Worm (Caenorhabditis elegans) whole organism, late embryonic: ENCODE data around the gene R09F10.1.

Experiments used
- ama-1 ChIP-seq: fragments of 150-350 bp; optimal IDR thresholded peaks from 2 replicates; lab custom pipeline; 2014
- elt-2 ChIP-seq: sonication (generic microtip); optimal IDR thresholded peaks from 2 replicates; lab custom pipeline; 2016; ENCODE audit warnings: missing genetic modification reagents, missing genetic modification characterization, missing compliant biosample characterization
- ets-4 ChIP-seq: sonication (generic microtip); optimal IDR thresholded peaks from 2 replicates; lab custom pipeline; 2016; ENCODE audit warnings: missing genetic modification characterization, missing compliant biosample characterization
- fkh-10 ChIP-seq: fragments of 150-350 bp; optimal IDR thresholded peaks from 2 replicates; lab custom pipeline; 2014; ENCODE audit warnings: missing biosample characterization, missing genetic modification reagents, missing genetic modification characterization
- hlh-6 ChIP-seq: sonication (generic microtip); optimal IDR thresholded peaks from 2 replicates; lab custom pipeline; 2016; ENCODE audit warnings: missing genotype, missing genetic modification characterization, missing compliant biosample characterization
- lin-11 ChIP-seq: fragments of 200-800 bp; sonication (Bioruptor generic); optimal IDR thresholded peaks from 2 replicates; lab custom pipeline; 2018; ENCODE audit warnings: mild to moderate bottlenecking, missing genetic modification characterization, missing compliant biosample characterization
- pha-4 ChIP-seq: fragments of 150-350 bp; optimal IDR thresholded peaks from 2 replicates; lab custom pipeline; 2018; ENCODE audit warnings: missing biosample characterization, missing genetic modification reagents, missing genetic modification characterization
- pqm-1 ChIP-seq: sonication (generic microtip); optimal IDR thresholded peaks from 2 replicates; lab custom pipeline; 2016; ENCODE audit warnings: missing genetic modification characterization, missing compliant biosample characterization
- ref-2 ChIP-seq: sonication (generic microtip); optimal IDR thresholded peaks from 2 replicates; lab custom pipeline; 2016; ENCODE audit warnings: missing genetic modification characterization, missing compliant biosample characterization
- sox-4 ChIP-seq: sonication (generic microtip); optimal IDR thresholded peaks from 2 replicates; lab custom pipeline; 2017; ENCODE audit warnings: mild to moderate bottlenecking, missing genetic modification characterization, inconsistent platforms, missing compliant biosample characterization
- syd-9 ChIP-seq: sonication (generic microtip); optimal IDR thresholded peaks from 2 replicates; lab custom pipeline; 2016; ENCODE audit warnings: mild to moderate bottlenecking, missing genetic modification characterization, moderate library complexity, missing compliant biosample characterization
- unc-42 ChIP-seq: sonication (generic microtip); optimal IDR thresholded peaks from 2 replicates; lab custom pipeline; 2016; ENCODE audit warnings: missing genotype, missing genetic modification characterization, missing compliant biosample characterization

- TF ChIP-seq unc-42 (tag; lab: Kevin White, UChicago): no peak
- TF ChIP-seq ama-1 (lab: Kevin White, UChicago): no peak
- no peak for TF ChIP-seq ets-4
- TF ChIP-seq hlh-6: no peak
- no peak for TF ChIP-seq sox-4 (tag; lab: Kevin White, UChicago)
- no peak for TF ChIP-seq pha-4 (tag; lab: Kevin White, UChicago)
- TF ChIP-seq fkh-10 (GFP tag; lab: Kevin White, UChicago): no peak
- TF ChIP-seq ref-2 (tag; lab: Kevin White, UChicago): no peak
- TF ChIP-seq pqm-1 (tag; lab: Kevin White, UChicago): no peak
- TF ChIP-seq lin-11: no peak
- TF ChIP-seq elt-2 (tag; lab: Kevin White, UChicago): no peak
- TF ChIP-seq syd-9 (tag; lab: Kevin White, UChicago): no peak
Measured at ce11 chrX:8326394-8326793, 3.0 kb downstream of the R09F10.1 start, which contains the start of gene R09F10.8.
